Worm (Caenorhabditis elegans): ENCODE measurements around the gene egas-4.
A peak's percentile ranks its signal among the peaks of the same experiment; 100 is the strongest.

Gene egas-4

DNA sequence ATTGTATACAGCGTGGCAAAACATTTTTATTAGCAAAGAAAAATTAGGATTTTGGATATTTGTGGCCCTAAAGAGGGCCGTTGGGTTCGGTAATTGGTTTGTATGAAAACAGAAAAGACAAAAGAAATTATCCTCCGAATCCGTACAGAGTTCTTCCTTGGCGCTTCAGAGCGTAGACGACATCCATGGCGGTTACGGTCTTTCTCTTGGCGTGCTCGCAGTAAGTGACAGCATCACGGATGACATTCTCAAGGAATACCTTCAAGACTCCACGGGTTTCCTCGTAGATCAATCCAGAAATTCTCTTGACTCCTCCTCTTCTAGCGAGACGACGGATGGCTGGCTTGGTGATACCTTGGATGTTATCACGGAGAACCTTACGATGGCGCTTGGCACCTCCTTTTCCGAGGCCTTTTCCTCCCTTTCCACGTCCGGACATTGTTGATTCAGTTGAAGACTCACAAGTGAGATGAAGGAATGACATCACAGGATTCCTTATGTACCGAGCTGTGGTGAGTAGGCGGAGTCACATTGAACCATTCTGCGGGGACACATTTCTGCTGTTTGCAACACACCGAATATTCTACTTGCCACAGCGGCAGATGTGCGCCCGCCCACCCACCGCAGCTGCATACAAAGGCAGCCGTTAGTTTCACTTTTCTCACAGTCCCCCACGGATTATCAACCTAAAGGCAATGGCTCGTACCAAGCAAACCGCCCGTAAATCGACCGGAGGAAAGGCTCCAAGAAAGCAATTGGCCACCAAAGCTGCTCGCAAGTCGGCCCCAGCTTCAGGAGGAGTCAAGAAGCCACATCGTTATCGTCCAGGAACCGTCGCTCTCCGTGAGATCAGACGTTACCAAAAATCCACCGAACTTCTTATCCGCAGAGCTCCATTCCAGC lies 9.8 kb downstream of the egas-4 start, which contains the start of the genes his-60 and his-59:
Gene his-60, minus strand, starts transcription at position 439 of the 903 bp plus-strand sequence.
Gene his-59, plus strand, starts transcription at position 696 of the 903 bp plus-strand sequence.
- TF ChIP-seq lin-38 (GFP tag; IDR thresholded peaks at IDR 0.05) (peak; percentile 48), aha-1 (tag) (peak; percentile 51), F44E2.7 (GFP tag; IDR thresholded peaks at IDR 0.05) (peak; percentile 77; the same call in 1 of the 2 replicates), mdl-1 (tag; optimal IDR thresholded peaks at IDR 0.05) (no peak), mdt-29 (GFP tag; IDR thresholded peaks at IDR 0.05) (peak; percentile 26; the same call in 1 of the 2 replicates), ama-1 (optimal IDR thresholded peaks at IDR 0.05) (peak; percentile 50), ztf-7 (tag; optimal IDR thresholded peaks at IDR 0.05) (no peak), zip-2 (tag; optimal IDR thresholded peaks at IDR 0.05) (no peak), ZK546.5 (tag; optimal IDR thresholded peaks at IDR 0.05) (no peak), tra-1 (GFP tag; IDR thresholded peaks at IDR 0.05) (peak; percentile 42; the same call in 1 of the 2 replicates), set-16 (GFP tag; IDR thresholded peaks at IDR 0.05) (peak; percentile 71), fos-1 (tag; optimal IDR thresholded peaks at IDR 0.05) (no peak), nhr-48 (tag; optimal IDR thresholded peaks at IDR 0.05) (peak; percentile 82), spr-1 (tag; optimal IDR thresholded peaks at IDR 0.05) (no peak), lin-29 (GFP tag; IDR thresholded peaks at IDR 0.05) (no peak), nhr-77 (tag; optimal IDR thresholded peaks at IDR 0.05) (no peak), hlh-30 (tag; optimal IDR thresholded peaks at IDR 0.05; ENCODE audit: insufficient read depth) (no peak), hmg-1.1 (GFP tag; IDR thresholded peaks at IDR 0.05) (peak; percentile 23; the same call in 1 of the 2 replicates), unc-62 (GFP tag; optimal IDR thresholded peaks at IDR 0.05 in 1 of 2) (no peak), unc-62 (tag; optimal IDR thresholded peaks at IDR 0.05) (no peak), aly-2 (tag; optimal IDR thresholded peaks at IDR 0.05) (no peak), mes-2 (tag; optimal IDR thresholded peaks at IDR 0.05; ENCODE audit: poor library complexity, severe bottlenecking) (peak; percentile 80), php-3 (GFP tag; IDR thresholded peaks at IDR 0.05) (peak; percentile 59; the same call in 1 of the 2 replicates), lir-3 (tag; optimal IDR thresholded peaks at IDR 0.05) (no peak), zag-1 (tag; optimal IDR thresholded peaks at IDR 0.05) (no peak), Y48G9A.11 (GFP tag; IDR thresholded peaks at IDR 0.05) (no peak), egl-27 (tag; optimal IDR thresholded peaks at IDR 0.05) (no peak), ceh-62 (tag; optimal IDR thresholded peaks at IDR 0.05) (no peak), ctbp-1 (GFP tag; IDR thresholded peaks at IDR 0.05) (no peak), lin-39 (tag; optimal IDR thresholded peaks at IDR 0.05) (no peak), sdz-12 (GFP tag; optimal IDR thresholded peaks at IDR 0.05) (no peak), daf-8 (GFP tag; IDR thresholded peaks at IDR 0.05) (no peak), unc-130 (GFP tag; optimal IDR thresholded peaks at IDR 0.05) (no peak), rbr-2 (tag; optimal IDR thresholded peaks at IDR 0.05) (peak; percentile 55), mxl-2 (GFP tag; conservative IDR thresholded peaks at IDR 0.05) (no peak), madf-5 (GFP tag; IDR thresholded peaks at IDR 0.05) (no peak), pha-4 (GFP tag; IDR thresholded peaks at IDR 0.05) (peak; percentile 21), pha-4 (tag; optimal IDR thresholded peaks at IDR 0.05) (no peak), T20F7.1 (GFP tag; optimal IDR thresholded peaks at IDR 0.05) (no peak), ZK337.2 (GFP tag; IDR thresholded peaks at IDR 0.05) (no peak), unc-39 (tag; optimal IDR thresholded peaks at IDR 0.05) (no peak), nhr-6 (tag; optimal IDR thresholded peaks at IDR 0.05) (peak; percentile 82), egl-43 (GFP tag; IDR thresholded peaks at IDR 0.05) (peak; percentile 77), duxl-1 (tag; optimal IDR thresholded peaks at IDR 0.05; ENCODE audit: poor library complexity) (no peak), saeg-2 (GFP tag; IDR thresholded peaks at IDR 0.05) (no peak), nhr-237 (tag; optimal IDR thresholded peaks at IDR 0.05) (no peak), F10B5.3 (tag; optimal IDR thresholded peaks at IDR 0.05) (no peak), ceh-20 (GFP tag; IDR thresholded peaks at IDR 0.05) (no peak; the same call in 1 of the 2 replicates), skn-1 (tag; optimal IDR thresholded peaks at IDR 0.05) (no peak), nhr-102 (tag; optimal IDR thresholded peaks at IDR 0.05) (peak; percentile 80), zip-11 (GFP tag; IDR thresholded peaks at IDR 0.05) (no peak)
